Worm (Caenorhabditis elegans) whole organism, mixed stage, embryonic: ENCODE data around the gene cdh-5.

Experiments
- M03D4.4 ChIP-seq: sonication (generic microtip); optimal IDR thresholded peaks from 2 replicates; lab custom pipeline; 2017; ENCODE audit warnings: mild to moderate bottlenecking, missing genetic modification characterization, missing compliant biosample characterization
- bed-3 ChIP-seq: fragments of 200-800 bp; sonication (Bioruptor generic); optimal IDR thresholded peaks from 3 replicates; lab custom pipeline; 2018; ENCODE audit warnings: mild to moderate bottlenecking, missing genetic modification characterization, moderate library complexity, missing compliant biosample characterization
- blmp-1 ChIP-seq: fragments of 150-350 bp; optimal IDR thresholded peaks from 2 replicates; lab custom pipeline; 2014; ENCODE audit warnings: missing biosample characterization, missing genetic modification characterization
- ceh-39 ChIP-seq: fragments of 150-350 bp; optimal IDR thresholded peaks from 2 replicates; lab custom pipeline; 2014; ENCODE audit warnings: missing biosample characterization, missing genetic modification characterization
- ceh-43 ChIP-seq: fragments of 200-800 bp; sonication (Bioruptor generic); optimal IDR thresholded peaks from 2 replicates; lab custom pipeline; 2018; ENCODE audit warnings: mild to moderate bottlenecking, missing genetic modification characterization, moderate library complexity, missing compliant biosample characterization
- ceh-83 ChIP-seq: fragments of 200-800 bp; sonication (Bioruptor generic); optimal IDR thresholded peaks from 2 replicates; lab custom pipeline; 2018; ENCODE audit warnings: mild to moderate bottlenecking, missing genetic modification characterization, missing compliant biosample characterization
- ces-1 ChIP-seq: fragments of 150-350 bp; optimal IDR thresholded peaks from 2 replicates; lab custom pipeline; 2014; ENCODE audit warnings: missing biosample characterization, missing genetic modification reagents, missing genetic modification characterization
- cnd-1 ChIP-seq: fragments of 200-800 bp; sonication (Bioruptor generic); optimal IDR thresholded peaks from 2 replicates; lab custom pipeline; 2018; ENCODE audit warnings: mild to moderate bottlenecking, missing genetic modification characterization, missing compliant biosample characterization
- drap-1 ChIP-seq: fragments of 200-800 bp; sonication (Bioruptor generic); optimal IDR thresholded peaks from 3 replicates; lab custom pipeline; 2018; ENCODE audit warnings: mild to moderate bottlenecking, missing genetic modification characterization, missing compliant biosample characterization
- elt-1 ChIP-seq: sonication (generic microtip); optimal IDR thresholded peaks from 2 replicates; lab custom pipeline; 2017; ENCODE audit warnings: missing genetic modification characterization, mild to moderate bottlenecking, missing compliant biosample characterization, antibody characterized with exemption, moderate library complexity, borderline replicate concordance; ENCODE audit not compliant: insufficient read depth
- elt-3 ChIP-seq: fragments of 150-350 bp; optimal IDR thresholded peaks from 2 replicates; lab custom pipeline; 2014; ENCODE audit warnings: missing biosample characterization, missing genetic modification characterization
- flh-1 ChIP-seq: fragments of 200-800 bp; sonication (Bioruptor generic); optimal IDR thresholded peaks from 2 replicates; lab custom pipeline; 2018; ENCODE audit warnings: mild to moderate bottlenecking, missing genetic modification characterization, moderate library complexity, missing compliant biosample characterization
- ham-2 ChIP-seq: fragments of 200-800 bp; sonication (Bioruptor generic); optimal IDR thresholded peaks from 2 replicates; lab custom pipeline; 2018; ENCODE audit warnings: mild to moderate bottlenecking, missing genetic modification characterization, missing compliant biosample characterization
- hlh-1 ChIP-seq: fragments of 150-350 bp; optimal IDR thresholded peaks from 2 replicates; lab custom pipeline; 2014; ENCODE audit warnings: missing biosample characterization, missing genetic modification reagents, missing genetic modification characterization
- lin-13 ChIP-seq: fragments of 150-350 bp; optimal IDR thresholded peaks from 2 replicates; lab custom pipeline; 2014; ENCODE audit warnings: missing biosample characterization, missing genetic modification characterization
- lin-32 ChIP-seq: fragments of 200-800 bp; sonication (Bioruptor generic); optimal IDR thresholded peaks from 2 replicates; lab custom pipeline; 2018; ENCODE audit warnings: mild to moderate bottlenecking, missing genetic modification characterization, missing compliant biosample characterization
- lsy-2 ChIP-seq: fragments of 150-350 bp; optimal IDR thresholded peaks from 2 replicates; lab custom pipeline; 2014; ENCODE audit warnings: missing biosample characterization, missing genetic modification characterization
- mab-5 ChIP-seq: fragments of 150-350 bp; optimal IDR thresholded peaks from 2 replicates; lab custom pipeline; 2014; ENCODE audit warnings: missing biosample characterization, missing genetic modification characterization
- mep-1 ChIP-seq: fragments of 150-350 bp; optimal IDR thresholded peaks from 2 replicates; lab custom pipeline; 2017; ENCODE audit warnings: missing biosample characterization, missing genetic modification reagents, missing genetic modification characterization, inconsistent platforms
- mls-2 ChIP-seq: sonication (generic microtip); optimal IDR thresholded peaks from 2 replicates; lab custom pipeline; 2016; ENCODE audit warnings: mild to moderate bottlenecking, missing genetic modification characterization, moderate library complexity, missing compliant biosample characterization
- nhr-12 ChIP-seq: fragments of 150-350 bp; optimal IDR thresholded peaks from 2 replicates; lab custom pipeline; 2014; ENCODE audit warnings: missing biosample characterization, missing genetic modification characterization
- nhr-2 ChIP-seq: fragments of 150-350 bp; optimal IDR thresholded peaks from 2 replicates; lab custom pipeline; 2014; ENCODE audit warnings: missing biosample characterization, missing genetic modification characterization
- nhr-237 ChIP-seq: fragments of 150-350 bp; optimal IDR thresholded peaks from 2 replicates; lab custom pipeline; 2014; ENCODE audit warnings: missing biosample characterization, missing genetic modification characterization
- nhr-28 ChIP-seq: fragments of 150-350 bp; optimal IDR thresholded peaks from 2 replicates; lab custom pipeline; 2014; ENCODE audit warnings: missing biosample characterization, missing genetic modification characterization
- nhr-76 ChIP-seq: sonication (generic microtip); optimal IDR thresholded peaks from 2 replicates; lab custom pipeline; 2017; ENCODE audit warnings: missing biosample characterization, missing genetic modification characterization
- pha-4 ChIP-seq: fragments of 150-350 bp; optimal IDR thresholded peaks from 2 replicates; lab custom pipeline; 2018; ENCODE audit warnings: missing biosample characterization, missing genetic modification reagents, missing genetic modification characterization
- sem-2 ChIP-seq: fragments of 200-800 bp; sonication (Bioruptor generic); optimal IDR thresholded peaks from 2 replicates; lab custom pipeline; 2018; ENCODE audit warnings: mild to moderate bottlenecking, missing genetic modification characterization, missing compliant biosample characterization
- snpc-4 ChIP-seq: fragments of 150-350 bp; optimal IDR thresholded peaks from 2 replicates; lab custom pipeline; 2014; ENCODE audit warnings: missing biosample characterization, missing genetic modification characterization
- sptf-1 ChIP-seq: sonication (generic microtip); optimal IDR thresholded peaks from 2 replicates; lab custom pipeline; 2017; ENCODE audit warnings: mild to moderate bottlenecking, missing genetic modification characterization, moderate library complexity, missing compliant biosample characterization
- tbx-8 ChIP-seq: fragments of 200-800 bp; sonication (Bioruptor generic); optimal IDR thresholded peaks from 2 replicates; lab custom pipeline; 2018; ENCODE audit warnings: mild to moderate bottlenecking, missing genetic modification characterization, moderate library complexity, missing compliant biosample characterization
- unc-120 ChIP-seq: sonication (generic microtip); optimal IDR thresholded peaks from 2 replicates; lab custom pipeline; 2017; ENCODE audit warnings: missing genetic modification characterization, missing compliant biosample characterization; ENCODE audit not compliant: poor library complexity, severe bottlenecking
- unc-39 ChIP-seq: fragments of 150-350 bp; optimal IDR thresholded peaks from 2 replicates; lab custom pipeline; 2014; ENCODE audit warnings: missing biosample characterization, missing genetic modification characterization
- unc-62 ChIP-seq: fragments of 150-350 bp; optimal IDR thresholded peaks from 2 replicates; lab custom pipeline; 2014; ENCODE audit warnings: missing biosample characterization, missing genetic modification reagents, missing genetic modification characterization
- zip-8 ChIP-seq: fragments of 150-350 bp; optimal IDR thresholded peaks from 2 replicates; lab custom pipeline; 2014; ENCODE audit warnings: missing biosample characterization, missing genetic modification characterization
- ztf-11 ChIP-seq: fragments of 150-350 bp; optimal IDR thresholded peaks from 2 replicates; lab custom pipeline; 2014; ENCODE audit warnings: missing biosample characterization, missing genetic modification characterization

cdh-5 gene

DNA sequence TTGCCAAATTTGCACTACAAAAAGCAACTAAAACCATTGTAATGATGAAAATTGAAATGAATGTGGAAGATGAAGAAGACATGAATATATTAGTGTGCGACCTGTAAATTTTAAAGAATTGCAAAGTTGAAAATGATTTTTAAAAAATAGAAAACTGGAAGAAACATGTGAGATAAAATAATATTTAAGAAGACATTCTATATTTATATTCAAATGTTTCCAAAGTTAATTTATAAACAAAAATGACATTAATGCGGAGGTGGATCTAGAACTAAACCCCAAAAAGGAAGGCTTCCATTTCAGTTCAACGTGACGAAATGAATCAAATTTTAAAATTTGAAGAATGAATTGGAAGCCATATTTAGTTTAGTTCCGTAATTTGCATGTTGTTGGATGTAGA is 10.5 kb downstream of the cdh-5 start, which contains the start of gene nlp-60:
TSS of gene nlp-60 (minus strand) at position 101 of the 400 bp plus-strand sequence.
- TF ChIP-seq lsy-2 (tag; lab: Kevin White, UChicago): no peak
- no peak for TF ChIP-seq elt-1 (tag; lab: Kevin White, UChicago)
- TF ChIP-seq nhr-28 (tag; lab: Kevin White, UChicago): no peak
- TF ChIP-seq mep-1 (tag; lab: Kevin White, UChicago): no peak
- no peak for TF ChIP-seq nhr-12 (tag; lab: Kevin White, UChicago)
- no peak for TF ChIP-seq nhr-2
- TF ChIP-seq ceh-43 (GFP tag; lab: Kevin White, UChicago): no peak
- no peak for TF ChIP-seq unc-39 (tag; lab: Kevin White, UChicago)
- TF ChIP-seq snpc-4: no peak
- no peak for TF ChIP-seq M03D4.4
- TF ChIP-seq ces-1 (GFP tag; lab: Kevin White, UChicago): no peak
- no peak for TF ChIP-seq blmp-1
- no peak for TF ChIP-seq ztf-11
- no peak for TF ChIP-seq ham-2 (GFP tag; lab: Kevin White, UChicago)
- TF ChIP-seq unc-62 (GFP tag; lab: Kevin White, UChicago): no peak
- TF ChIP-seq mls-2 (tag; lab: Kevin White, UChicago): no peak
- no peak for TF ChIP-seq nhr-237 (tag; lab: Kevin White, UChicago)
- TF ChIP-seq, all 35 proteins: peak for 0

DNA sequence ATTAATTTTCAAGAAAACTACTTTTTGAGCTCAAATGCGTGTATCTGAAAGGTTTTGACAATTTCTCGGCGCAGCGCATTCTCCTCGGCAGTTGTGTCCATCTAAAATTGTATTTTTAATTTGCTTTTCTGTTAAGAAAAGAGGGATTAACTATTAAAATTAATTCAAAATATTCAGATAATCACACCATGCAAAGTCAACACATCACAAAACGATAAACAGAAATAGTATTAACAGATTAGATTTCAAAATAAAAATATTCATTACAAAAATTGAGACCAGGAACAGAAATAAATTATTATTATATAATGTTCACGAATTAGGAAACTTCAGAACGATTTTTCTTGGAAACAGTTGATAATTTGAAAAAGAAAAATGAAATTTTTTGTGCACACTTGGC is 17.8 kb downstream of the cdh-5 start, which contains the start of gene pole-2:
TSS of gene pole-2 (minus strand) at position 101 of the 400 bp plus-strand sequence.
- TF ChIP-seq mab-5 (tag; lab: Kevin White, UChicago) (no peak), lin-13 (no peak), lsy-2 (tag; lab: Kevin White, UChicago) (no peak), mep-1 (tag; lab: Kevin White, UChicago) (no peak), ceh-39 (tag; lab: Kevin White, UChicago) (no peak), cnd-1 (tag; lab: Kevin White, UChicago) (no peak), nhr-2 (no peak), ztf-11 (no peak), sptf-1 (tag; lab: Kevin White, UChicago) (no peak), unc-62 (GFP tag; lab: Kevin White, UChicago) (no peak), flh-1 (GFP tag; lab: Kevin White, UChicago) (no peak), nhr-237 (tag; lab: Kevin White, UChicago) (no peak), ceh-43 (GFP tag; lab: Kevin White, UChicago) (no peak), unc-120 (no peak), sem-2 (GFP tag; lab: Kevin White, UChicago) (no peak), nhr-28 (tag; lab: Kevin White, UChicago) (no peak), lin-32 (GFP tag; lab: Kevin White, UChicago) (no peak), zip-8 (tag; lab: Kevin White, UChicago) (no peak), drap-1 (GFP tag; lab: Kevin White, UChicago) (no peak), elt-1 (tag; lab: Kevin White, UChicago) (no peak)

DNA sequence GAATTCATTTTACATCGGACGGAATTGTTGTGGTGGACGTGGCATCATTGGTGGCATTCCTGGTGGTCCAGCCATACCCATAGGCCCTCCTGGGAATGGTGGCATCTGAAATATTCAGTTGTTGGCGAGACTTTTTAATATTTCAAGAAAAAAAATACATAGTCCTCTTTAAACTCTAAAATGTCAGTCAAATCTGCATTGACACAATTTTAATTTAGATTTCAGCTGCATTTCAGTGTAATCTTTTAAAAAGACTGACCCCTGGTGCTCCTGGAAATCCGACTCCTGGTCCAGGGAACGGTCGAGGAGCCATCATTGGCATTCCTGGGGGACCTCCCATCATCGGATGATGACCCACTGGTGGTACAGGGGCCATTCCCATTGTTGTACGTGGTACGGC is 18.2 kb downstream of the cdh-5 start:
- TF ChIP-seq snpc-4: no peak
- no peak for TF ChIP-seq ceh-83 (GFP tag; lab: Kevin White, UChicago)
- TF ChIP-seq drap-1 (GFP tag; lab: Kevin White, UChicago): no peak
- TF ChIP-seq nhr-76: no peak
- TF ChIP-seq nhr-2: no peak
- no peak for TF ChIP-seq hlh-1 (tag; lab: Kevin White, UChicago)
- TF ChIP-seq ztf-11: no peak
- TF ChIP-seq lin-13: no peak
- TF ChIP-seq ceh-39 (tag; lab: Kevin White, UChicago): no peak
- no peak for TF ChIP-seq elt-3 (tag; lab: Kevin White, UChicago)
- TF ChIP-seq ham-2 (GFP tag; lab: Kevin White, UChicago): no peak
- no peak for TF ChIP-seq mep-1 (tag; lab: Kevin White, UChicago)
- no peak for TF ChIP-seq nhr-28 (tag; lab: Kevin White, UChicago)
- TF ChIP-seq lsy-2 (tag; lab: Kevin White, UChicago): no peak
- no peak for TF ChIP-seq blmp-1
- no peak for TF ChIP-seq unc-39 (tag; lab: Kevin White, UChicago)
- TF ChIP-seq, all 35 proteins: peak for 0

DNA sequence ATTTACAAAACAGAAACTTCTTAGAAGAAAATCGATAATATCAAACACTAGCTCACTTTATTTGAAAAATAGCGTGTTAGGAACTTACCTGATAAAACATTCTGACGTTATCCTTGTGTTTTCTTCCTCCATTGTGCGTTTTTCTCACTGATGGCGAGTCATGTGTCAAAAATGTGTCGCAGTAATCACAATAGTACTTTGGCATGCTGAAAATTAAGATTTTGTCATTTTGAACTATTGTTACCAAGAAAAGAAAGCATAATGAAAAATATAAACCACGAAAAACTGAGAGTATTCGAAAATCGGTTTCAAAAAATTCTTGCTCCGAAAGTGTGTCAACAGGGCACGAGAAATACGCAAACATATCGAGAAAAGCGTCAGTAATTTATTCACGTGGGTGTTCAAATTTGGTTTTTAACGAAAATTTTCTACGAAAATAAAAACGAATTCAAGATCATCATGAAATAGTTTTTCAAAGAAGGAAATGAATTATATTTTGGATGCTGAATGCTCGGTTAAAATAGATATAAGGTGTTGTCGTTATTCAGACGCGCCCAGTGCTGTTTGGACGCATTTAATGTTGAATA is 19.0 kb downstream of the cdh-5 start, which contains the start of gene snrp-3:
TSS of gene snrp-3 (minus strand) at position 206 of the 587 bp plus-strand sequence.
- no peak for TF ChIP-seq tbx-8 (GFP tag; lab: Kevin White, UChicago)
- peak; percentile 11 for TF ChIP-seq unc-62 (GFP tag; lab: Kevin White, UChicago)
- peak; percentile 41 for TF ChIP-seq lin-13
- peak; percentile 38 for TF ChIP-seq hlh-1 (tag; lab: Kevin White, UChicago)
- no peak for TF ChIP-seq nhr-76
- peak; percentile 79 for TF ChIP-seq mep-1 (tag; lab: Kevin White, UChicago)
- TF ChIP-seq snpc-4: no peak
- no peak for TF ChIP-seq ceh-83 (GFP tag; lab: Kevin White, UChicago)
- no peak for TF ChIP-seq sptf-1 (tag; lab: Kevin White, UChicago)
- no peak for TF ChIP-seq nhr-2
- no peak for TF ChIP-seq elt-3 (tag; lab: Kevin White, UChicago)
- peak; percentile 50 for TF ChIP-seq unc-120
- TF ChIP-seq ztf-11: no peak
- TF ChIP-seq sem-2 (GFP tag; lab: Kevin White, UChicago): no peak
- TF ChIP-seq nhr-237 (tag; lab: Kevin White, UChicago): peak; percentile 76
- TF ChIP-seq elt-1 (tag; lab: Kevin White, UChicago): no peak
- no peak for TF ChIP-seq bed-3 (GFP tag; lab: Kevin White, UChicago)
- no peak for TF ChIP-seq nhr-12 (tag; lab: Kevin White, UChicago)
- TF ChIP-seq ceh-43 (GFP tag; lab: Kevin White, UChicago): no peak
- no peak for TF ChIP-seq flh-1 (GFP tag; lab: Kevin White, UChicago)
- TF ChIP-seq blmp-1: no peak
- peak; percentile 58 for TF ChIP-seq cnd-1 (tag; lab: Kevin White, UChicago)
- peak; percentile 79 for TF ChIP-seq pha-4 (tag; lab: Kevin White, UChicago)
- TF ChIP-seq unc-39 (tag; lab: Kevin White, UChicago): no peak
- no peak for TF ChIP-seq mls-2 (tag; lab: Kevin White, UChicago)
- TF ChIP-seq lsy-2 (tag; lab: Kevin White, UChicago): peak; percentile 72
- no peak for TF ChIP-seq zip-8 (tag; lab: Kevin White, UChicago)
- no peak for TF ChIP-seq lin-32 (GFP tag; lab: Kevin White, UChicago)
- TF ChIP-seq ceh-39 (tag; lab: Kevin White, UChicago): peak; percentile 54
- TF ChIP-seq ham-2 (GFP tag; lab: Kevin White, UChicago): no peak
- TF ChIP-seq ces-1 (GFP tag; lab: Kevin White, UChicago): peak; percentile 71
